Worm (Caenorhabditis elegans) whole organism, young adult: ENCODE results near the gene C27A7.5.
A peak's percentile ranks its signal among the peaks of the same experiment; 100 is the strongest.

Source experiments
- B0019.2 ChIP-seq: fragments of 200-800 bp; sonication (Bioruptor generic); conservative IDR thresholded peaks from 2 replicates; pipeline ENCODE4 v1.3.6; 2022; ENCODE audit warnings: missing genetic modification reagents, missing genetic modification characterization, missing compliant biosample characterization
- B0336.3 ChIP-seq: fragments of 200-800 bp; sonication (Bioruptor generic); IDR thresholded peaks from 2 replicates; pipeline ENCODE4 v1.3.6; 2022; ENCODE audit warnings: missing genetic modification characterization, missing compliant biosample characterization
- C06A6.2 ChIP-seq: fragments of 200-800 bp; sonication (Bioruptor generic); conservative IDR thresholded peaks from 2 replicates; pipeline ENCODE4 v1.3.6; 2022; ENCODE audit warnings: missing genetic modification characterization, missing compliant biosample characterization
- F10E7.11 ChIP-seq: sonication (generic microtip); optimal IDR thresholded peaks from 2 replicates; lab custom pipeline; 2017; ENCODE audit warnings: mild to moderate bottlenecking, missing genetic modification characterization, moderate library complexity, missing compliant biosample characterization
- F23B12.7 ChIP-seq: sonication (generic microtip); optimal IDR thresholded peaks from 2 replicates; lab custom pipeline; 2017; ENCODE audit warnings: missing genetic modification characterization, mild to moderate bottlenecking, missing compliant biosample characterization, antibody characterized with exemption, moderate library complexity; ENCODE audit not compliant: insufficient read depth
- F33H1.4 ChIP-seq: fragments of 200-800 bp; sonication (Bioruptor generic); IDR thresholded peaks from 2 replicates; pipeline ENCODE4 v1.3.6; 2022; ENCODE audit warnings: missing genetic modification reagents, missing genetic modification characterization, missing compliant biosample characterization
- F52B5.7 ChIP-seq: sonication (generic microtip); optimal IDR thresholded peaks from 2 replicates; lab custom pipeline; 2016; ENCODE audit warnings: mild to moderate bottlenecking, missing genetic modification characterization, missing compliant biosample characterization
- F57C9.4 ChIP-seq: sonication (generic microtip); optimal IDR thresholded peaks from 2 replicates; lab custom pipeline; 2017; ENCODE audit warnings: mild to moderate bottlenecking, missing genetic modification characterization, missing compliant biosample characterization
- ZK185.1 ChIP-seq: sonication (generic microtip); optimal IDR thresholded peaks from 2 replicates; lab custom pipeline; 2016; ENCODE audit warnings: mild to moderate bottlenecking, missing genetic modification characterization, missing compliant biosample characterization; ENCODE audit not compliant: poor library complexity, severe bottlenecking
- ama-1 ChIP-seq, 3 experiments: fragments of 150-350 bp in 1 of 3; sonication (generic microtip) in 2 of 3; optimal IDR thresholded peaks; 2 replicates each; lab custom pipeline; 2014 to 2018; ENCODE audit warnings: missing biosample characterization in 2 of 3, missing genetic modification characterization in 2 of 3, missing genetic modification reagents in 2 of 3
- athp-1 ChIP-seq: sonication (generic microtip); optimal IDR thresholded peaks from 2 replicates; lab custom pipeline; 2017; ENCODE audit warnings: mild to moderate bottlenecking, missing genetic modification characterization, missing compliant biosample characterization
- ccch-3 ChIP-seq: fragments of 200-800 bp; sonication (Bioruptor generic); optimal IDR thresholded peaks from 2 replicates; lab custom pipeline; 2018; ENCODE audit warnings: mild to moderate bottlenecking, missing genetic modification characterization, missing compliant biosample characterization
- cebp-2 ChIP-seq: fragments of 200-800 bp; sonication (Bioruptor generic); IDR thresholded peaks from 2 replicates; pipeline ENCODE4 v1.3.6; 2022; ENCODE audit warnings: missing genetic modification characterization, missing compliant biosample characterization
- ceh-27 ChIP-seq: fragments of 200-800 bp; sonication (Bioruptor generic); optimal IDR thresholded peaks from 2 replicates; lab custom pipeline; 2018; ENCODE audit warnings: mild to moderate bottlenecking, missing genetic modification characterization, moderate library complexity, missing compliant biosample characterization
- ceh-58 ChIP-seq: fragments of 200-800 bp; sonication (Bioruptor generic); IDR thresholded peaks from 2 replicates; pipeline ENCODE4 v1.3.6; 2022; ENCODE audit warnings: missing genetic modification characterization, missing compliant biosample characterization
- ceh-79 ChIP-seq: sonication (generic microtip); optimal IDR thresholded peaks from 2 replicates; lab custom pipeline; 2017; ENCODE audit warnings: mild to moderate bottlenecking, missing genetic modification characterization, missing compliant biosample characterization
- dpff-1 ChIP-seq: sonication (generic microtip); optimal IDR thresholded peaks from 2 replicates; lab custom pipeline; 2017; ENCODE audit warnings: mild to moderate bottlenecking, missing genetic modification characterization, missing compliant biosample characterization
- egl-18 ChIP-seq: fragments of 200-800 bp; sonication (Bioruptor generic); IDR thresholded peaks from 2 replicates; pipeline ENCODE4 v1.3.6; 2022; ENCODE audit warnings: missing genetic modification reagents, missing genetic modification characterization, missing compliant biosample characterization
- egl-44 ChIP-seq: fragments of 200-800 bp; sonication (Bioruptor generic); IDR thresholded peaks from 2 replicates; pipeline ENCODE4 v1.3.6; 2022; ENCODE audit warnings: missing genetic modification reagents, missing genetic modification characterization, missing compliant biosample characterization
- ekl-4 ChIP-seq: fragments of 200-800 bp; sonication (Bioruptor generic); IDR thresholded peaks from 2 replicates; pipeline ENCODE4 v1.3.6; 2022; ENCODE audit warnings: missing genetic modification reagents, missing genetic modification characterization, missing compliant biosample characterization
- hlh-12 ChIP-seq: sonication (generic microtip); optimal IDR thresholded peaks from 2 replicates; lab custom pipeline; 2016; ENCODE audit warnings: missing genetic modification characterization, missing compliant biosample characterization
- hmg-1.2 ChIP-seq: fragments of 200-800 bp; sonication (Bioruptor generic); IDR thresholded peaks from 2 replicates; pipeline ENCODE4 v1.3.6; 2022; ENCODE audit warnings: missing genetic modification reagents, missing genetic modification characterization, missing compliant biosample characterization
- lin-35 ChIP-seq, 3 experiments: fragments of 150-350 bp in 2 of 3; sonication (generic microtip) in 1 of 3; optimal IDR thresholded peaks; 2 replicates each; lab custom pipeline; 2014 to 2018; ENCODE audit warnings: missing biosample characterization in 3 of 3, missing genetic modification characterization in 3 of 3, missing genetic modification reagents in 3 of 3
- madf-8 ChIP-seq: fragments of 200-800 bp; sonication (Bioruptor generic); conservative IDR thresholded peaks from 2 replicates; pipeline ENCODE4 v1.3.6; 2022; ENCODE audit warnings: missing genetic modification reagents, missing genetic modification characterization, missing compliant biosample characterization
- mxl-1 ChIP-seq: sonication (generic microtip); optimal IDR thresholded peaks from 2 replicates; lab custom pipeline; 2016; ENCODE audit warnings: missing genetic modification characterization, missing compliant biosample characterization
- nfya-1 ChIP-seq: sonication (generic microtip); optimal IDR thresholded peaks from 2 replicates; lab custom pipeline; 2017; ENCODE audit warnings: antibody characterized with exemption, missing compliant biosample characterization, missing genetic modification characterization, borderline replicate concordance; ENCODE audit not compliant: insufficient read depth
- pbrm-1 ChIP-seq: fragments of 200-800 bp; sonication (Bioruptor generic); IDR thresholded peaks from 2 replicates; pipeline ENCODE4 v1.3.6; 2022; ENCODE audit warnings: missing genetic modification reagents, missing genetic modification characterization, missing compliant biosample characterization
- pha-4 ChIP-seq: fragments of 150-350 bp; sonication (generic microtip); optimal IDR thresholded peaks from 2 replicates; lab custom pipeline; 2014; ENCODE audit warnings: missing biosample characterization, missing genetic modification reagents, missing genetic modification characterization
- rcor-1 ChIP-seq: fragments of 200-800 bp; sonication (Bioruptor generic); IDR thresholded peaks from 2 replicates; pipeline ENCODE4 v1.3.6; 2022; ENCODE audit warnings: missing genetic modification reagents, missing genetic modification characterization, missing compliant biosample characterization
- repo-1 ChIP-seq: sonication (generic microtip); optimal IDR thresholded peaks from 2 replicates; lab custom pipeline; 2017; ENCODE audit warnings: mild to moderate bottlenecking, missing genetic modification characterization, missing compliant biosample characterization
- snpc-1.3 ChIP-seq: sonication (generic microtip); optimal IDR thresholded peaks from 2 replicates; lab custom pipeline; 2017; ENCODE audit warnings: missing genetic modification characterization, mild to moderate bottlenecking, missing compliant biosample characterization, antibody characterized with exemption, moderate library complexity, missing genotype, missing genetic modification reagents; ENCODE audit not compliant: insufficient read depth
- snpc-3.4 ChIP-seq: sonication (generic microtip); optimal IDR thresholded peaks from 2 replicates; lab custom pipeline; 2017; ENCODE audit warnings: missing genetic modification characterization, mild to moderate bottlenecking, missing compliant biosample characterization, antibody characterized with exemption, moderate library complexity, missing genotype, missing genetic modification reagents
- tbx-9 ChIP-seq: sonication (generic microtip); optimal IDR thresholded peaks from 2 replicates; lab custom pipeline; 2016; ENCODE audit warnings: borderline replicate concordance, missing genetic modification characterization, inconsistent platforms, missing compliant biosample characterization
- unc-62 ChIP-seq: fragments of 150-350 bp; optimal IDR thresholded peaks from 2 replicates; lab custom pipeline; 2014; ENCODE audit warnings: missing biosample characterization, missing genetic modification reagents, missing genetic modification characterization
- xnd-1 ChIP-seq: sonication (generic microtip); optimal IDR thresholded peaks from 2 replicates; lab custom pipeline; 2016; ENCODE audit warnings: missing genotype, missing genetic modification reagents, missing genetic modification characterization, missing compliant biosample characterization
- zfh-2 ChIP-seq: fragments of 200-800 bp; sonication (Bioruptor generic); conservative IDR thresholded peaks from 2 replicates; pipeline ENCODE4 v1.3.6; 2022; ENCODE audit warnings: missing genetic modification reagents, missing genetic modification characterization, missing compliant biosample characterization
- ztf-18 ChIP-seq: sonication (generic microtip); optimal IDR thresholded peaks from 2 replicates; lab custom pipeline; 2016; ENCODE audit warnings: missing genotype, mild to moderate bottlenecking, missing genetic modification characterization, missing compliant biosample characterization
- ztf-25 ChIP-seq: fragments of 200-800 bp; sonication (Bioruptor generic); IDR thresholded peaks from 2 replicates; pipeline ENCODE4 v1.3.6; 2022; ENCODE audit warnings: missing genetic modification reagents, missing genetic modification characterization, missing compliant biosample characterization
- ztf-6 ChIP-seq: fragments of 200-800 bp; sonication (Bioruptor generic); IDR thresholded peaks from 2 replicates; pipeline ENCODE4 v1.3.6; 2022; ENCODE audit warnings: missing genetic modification reagents, missing genetic modification characterization, missing compliant biosample characterization

Gene C27A7.5

DNA sequence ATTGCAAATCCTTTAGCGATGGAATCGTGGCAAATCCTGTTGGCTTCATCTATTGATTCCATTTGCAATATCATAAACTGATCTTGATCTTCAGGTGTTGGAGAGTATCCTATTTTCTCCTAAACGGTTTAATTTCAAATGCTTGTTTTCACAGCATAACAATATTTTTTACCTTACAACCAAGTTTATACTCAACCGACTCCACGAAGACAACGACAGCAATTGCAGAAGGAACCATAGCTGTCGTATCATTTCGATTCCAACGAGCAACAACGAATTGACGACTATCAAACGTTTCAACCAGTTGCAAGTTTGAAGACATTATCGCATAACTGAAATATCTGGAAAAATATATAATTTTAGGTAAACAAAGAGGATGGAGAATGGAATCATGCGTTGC lies 21.7 kb upstream of the C27A7.5 start, which contains the start of gene usip-1:
Gene usip-1 (minus strand): TSS at position 341 of the 400 bp plus-strand sequence.
- no peak for TF ChIP-seq xnd-1
- no peak for TF ChIP-seq madf-8 (GFP tag; lab: Robert Waterston, UW)
- no peak for TF ChIP-seq ceh-79 (tag; lab: Kevin White, UChicago)
- no peak for TF ChIP-seq egl-44 (GFP tag; lab: Robert Waterston, UW)
- TF ChIP-seq C06A6.2 (GFP tag; lab: Robert Waterston, UW), result no peak
- no peak for TF ChIP-seq F52B5.7 (tag; lab: Kevin White, UChicago)
- TF ChIP-seq rcor-1 (GFP tag; lab: Robert Waterston, UW), result no peak
- TF ChIP-seq ceh-58 (GFP tag; lab: Robert Waterston, UW), result no peak
- no peak for TF ChIP-seq pha-4
- no peak for TF ChIP-seq nfya-1 (tag; lab: Kevin White, UChicago)
- TF ChIP-seq pbrm-1 (GFP tag; lab: Robert Waterston, UW), result no peak
- no peak for TF ChIP-seq B0336.3 (GFP tag; lab: Robert Waterston, UW)
- no peak for TF ChIP-seq ztf-25 (GFP tag; lab: Robert Waterston, UW)
- no peak for TF ChIP-seq F57C9.4 (tag; lab: Kevin White, UChicago)
- no peak for TF ChIP-seq ztf-6
- no peak for TF ChIP-seq zfh-2 (GFP tag; lab: Robert Waterston, UW)
- no peak for TF ChIP-seq mxl-1 (tag; lab: Kevin White, UChicago)

DNA sequence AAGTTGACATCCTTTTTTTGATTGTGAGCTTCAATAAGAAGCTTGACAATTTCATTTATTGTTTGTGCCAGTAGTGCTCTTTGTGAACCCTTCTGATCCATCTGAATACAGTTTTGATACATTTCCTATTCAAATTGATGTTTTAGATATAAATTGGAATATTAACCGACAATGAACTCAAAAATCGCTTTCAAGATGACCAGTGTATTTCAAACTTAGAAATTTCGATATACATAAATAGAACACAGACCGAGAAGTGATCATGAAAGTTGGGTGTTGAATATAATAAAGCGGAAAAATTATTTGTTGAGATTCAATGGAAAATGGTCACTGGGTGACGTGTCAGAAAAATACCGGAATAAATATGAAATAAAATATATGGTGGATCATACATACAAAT lies 19.2 kb upstream of the C27A7.5 start, which contains the start of gene elpc-3:
Gene elpc-3 (minus strand): TSS at position 101 of the 400 bp plus-strand sequence.
- no peak for TF ChIP-seq F23B12.7
- no peak for TF ChIP-seq egl-18 (GFP tag; lab: Robert Waterston, UW)
- TF ChIP-seq ama-1 (optimal IDR thresholded peaks at IDR 0.05; lab: Kevin White, UChicago), result no peak
- peak in 1 of 2 experiments; percentile 27 for TF ChIP-seq ama-1 (GFP tag; optimal IDR thresholded peaks at IDR 0.05; lab: Kevin White, UChicago)
- TF ChIP-seq unc-62 (GFP tag; lab: Kevin White, UChicago), result no peak
- no peak for TF ChIP-seq repo-1 (tag; lab: Kevin White, UChicago)

DNA sequence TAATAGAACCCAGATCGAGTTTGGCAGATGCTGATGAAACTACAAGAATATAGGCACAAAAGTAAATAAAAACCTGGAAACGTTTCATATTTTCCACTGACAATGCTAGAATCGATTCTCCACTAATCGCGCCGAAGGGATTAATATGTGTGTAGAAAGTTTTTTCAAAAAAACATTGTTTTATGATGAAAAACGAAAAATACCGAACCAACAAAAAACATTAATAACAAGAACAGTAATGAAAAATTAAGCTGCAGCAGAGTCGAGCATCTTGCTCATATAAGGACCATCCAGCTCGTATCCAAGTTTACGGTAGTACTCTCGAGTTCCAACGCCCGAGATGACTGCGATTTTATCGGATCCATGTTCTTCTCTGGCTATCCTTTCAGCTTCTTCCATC lies 17.2 kb upstream of the C27A7.5 start, which contains the start of gene clec-224:
Gene clec-224 (minus strand): TSS at position 101 of the 400 bp plus-strand sequence.
- TF ChIP-seq ZK185.1 (tag; lab: Kevin White, UChicago) (no peak), athp-1 (tag; lab: Kevin White, UChicago) (no peak), F33H1.4 (GFP tag; lab: Robert Waterston, UW) (no peak), B0019.2 (GFP tag; lab: Robert Waterston, UW) (no peak), F10E7.11 (tag; lab: Kevin White, UChicago) (no peak), ztf-18 (tag; lab: Kevin White, UChicago) (no peak), ceh-27 (no peak), hlh-12 (no peak), snpc-1.3 (tag; lab: Kevin White, UChicago) (no peak), ccch-3 (no peak), ztf-25 (GFP tag; lab: Robert Waterston, UW) (no peak), hmg-1.2 (GFP tag; lab: Robert Waterston, UW) (no peak), tbx-9 (tag; lab: Kevin White, UChicago) (no peak), lin-35 (GFP tag; optimal IDR thresholded peaks at IDR 0.05; lab: Kevin White, UChicago) (no peak), ekl-4 (GFP tag; lab: Robert Waterston, UW) (no peak), cebp-2 (GFP tag; lab: Robert Waterston, UW) (no peak), dpff-1 (no peak), snpc-3.4 (tag; lab: Kevin White, UChicago) (no peak)
